Worm (Caenorhabditis elegans): ENCODE data around the gene mrps-10.

DNA sequence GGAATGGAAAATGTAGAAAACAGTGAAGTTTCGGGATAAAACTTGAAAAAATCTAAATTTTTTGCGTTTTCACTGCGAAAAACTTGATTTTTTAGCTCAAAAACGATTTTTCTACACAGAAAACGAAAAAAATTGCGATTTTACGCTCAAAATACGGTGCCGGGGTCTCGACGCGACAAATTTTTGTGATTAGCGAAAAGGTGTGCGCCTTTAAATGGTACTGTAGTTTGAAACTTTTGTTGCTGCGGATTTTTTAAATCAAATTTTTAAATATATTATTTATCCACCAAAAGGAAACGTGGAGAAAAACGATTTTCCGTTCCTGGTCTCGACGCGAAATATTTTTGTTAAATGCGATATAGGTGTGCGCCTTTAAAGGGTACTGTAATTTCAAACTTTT lies 19.1 kb upstream of the mrps-10 start:
- no peak for TF ChIP-seq pha-2 (tag; optimal IDR thresholded peaks at IDR 0.05)
- no peak for TF ChIP-seq ama-1 (optimal IDR thresholded peaks at IDR 0.05)
